Fruit fly (Drosophila melanogaster) whole organism, embryonic: ENCODE measurements around the gene CG2182.

ENCODE experiments used
- Asciz ChIP-seq: fragments of 200-800 bp; sonication (Bioruptor generic); optimal IDR thresholded peaks from 2 replicates; lab custom pipeline; 2017; ENCODE audit warnings: missing biosample characterization, mild to moderate bottlenecking, missing genetic modification characterization, missing genetic modification reagents
- B-H2 ChIP-seq: fragments of 200-800 bp; sonication (Bioruptor generic); optimal IDR thresholded peaks from 2 replicates; lab custom pipeline; 2018; ENCODE audit warnings: missing biosample characterization, mild to moderate bottlenecking, missing genetic modification characterization
- CG10979 ChIP-seq: fragments of 200-800 bp; sonication (Bioruptor generic); optimal IDR thresholded peaks from 2 replicates; lab custom pipeline; 2018; ENCODE audit warnings: missing biosample characterization, mild to moderate bottlenecking, missing genetic modification characterization, moderate library complexity
- CG11093 ChIP-seq: fragments of 200-800 bp; sonication (Bioruptor generic); IDR thresholded peaks from 3 replicates; pipeline ENCODE4 v1.3.6; 2022; ENCODE audit warnings: missing biosample characterization, missing genetic modification characterization
- CG11456 ChIP-seq: fragments of 200-800 bp; sonication (Bioruptor generic); IDR thresholded peaks from 3 replicates; pipeline ENCODE4 v1.3.6; 2022; ENCODE audit warnings: missing biosample characterization, missing genetic modification characterization
- CG12104 ChIP-seq: fragments of 200-800 bp; sonication (Bioruptor generic); optimal IDR thresholded peaks from 3 replicates; lab custom pipeline; 2016; ENCODE audit warnings: missing biosample characterization, missing genetic modification characterization
- CG15011 ChIP-seq: fragments of 200-800 bp; sonication (Bioruptor generic); optimal IDR thresholded peaks from 3 replicates; lab custom pipeline; 2018; ENCODE audit warnings: missing biosample characterization, mild to moderate bottlenecking, missing genetic modification characterization
- CG1529 ChIP-seq: fragments of 200-800 bp; sonication (Bioruptor generic); optimal IDR thresholded peaks from 3 replicates; lab custom pipeline; 2018; ENCODE audit warnings: missing biosample characterization, missing genetic modification characterization
- CG16779 ChIP-seq: fragments of 200-800 bp; sonication (Bioruptor generic); IDR thresholded peaks from 2 replicates; pipeline ENCODE4 v1.3.6; 2022; ENCODE audit warnings: missing biosample characterization, missing genetic modification characterization
- CG17568 ChIP-seq: fragments of 200-800 bp; sonication (Bioruptor generic); optimal IDR thresholded peaks from 2 replicates; lab custom pipeline; 2018; ENCODE audit warnings: missing biosample characterization, mild to moderate bottlenecking, missing genetic modification characterization, moderate library complexity
- CG2116 ChIP-seq: fragments of 200-800 bp; sonication (Bioruptor generic); optimal IDR thresholded peaks from 3 replicates; lab custom pipeline; 2018; ENCODE audit warnings: missing biosample characterization, mild to moderate bottlenecking, missing genetic modification characterization
- CG30020 ChIP-seq: fragments of 200-800 bp; optimal IDR thresholded peaks from 2 replicates; lab custom pipeline; 2019; ENCODE audit warnings: missing biosample characterization, mild to moderate bottlenecking, missing genetic modification characterization, moderate library complexity
- CG32532 ChIP-seq: fragments of 200-800 bp; sonication (Bioruptor generic); IDR thresholded peaks from 2 replicates; pipeline ENCODE4 v1.3.6; 2022; ENCODE audit warnings: missing biosample characterization, missing genetic modification characterization
- CG33213 ChIP-seq: fragments of 200-800 bp; sonication (Bioruptor generic); optimal IDR thresholded peaks from 3 replicates; lab custom pipeline; 2016; ENCODE audit warnings: missing biosample characterization, missing genetic modification characterization
- CG3726 ChIP-seq: fragments of 200-800 bp; sonication (Bioruptor generic); IDR thresholded peaks from 3 replicates; pipeline ENCODE4, ENCODE4 v1.3.6; 2022; ENCODE audit warnings: missing biosample characterization, missing genetic modification characterization
- CG4360 ChIP-seq: fragments of 200-800 bp; sonication (Bioruptor generic); IDR thresholded peaks from 2 replicates; pipeline ENCODE4 v1.3.6; 2022; ENCODE audit warnings: missing biosample characterization, missing genetic modification characterization
- CG6791 ChIP-seq: fragments of 200-800 bp; sonication (Bioruptor generic); IDR thresholded peaks from 3 replicates; pipeline ENCODE4 v1.3.6; 2022; ENCODE audit warnings: missing biosample characterization, missing genetic modification characterization; ENCODE audit not compliant: partially characterized antibody
- CG7786 ChIP-seq: fragments of 200-800 bp; sonication (Bioruptor generic); optimal IDR thresholded peaks from 2 replicates; lab custom pipeline; 2016; ENCODE audit warnings: missing biosample characterization, missing genetic modification characterization
- CG8359 ChIP-seq: fragments of 200-800 bp; sonication (Bioruptor generic); optimal IDR thresholded peaks from 2 replicates; lab custom pipeline; 2017; ENCODE audit warnings: missing biosample characterization, mild to moderate bottlenecking, missing genetic modification characterization, borderline replicate concordance
- CG8478 ChIP-seq: fragments of >200 bp; optimal IDR thresholded peaks from 2 replicates; lab custom pipeline; 2018
- CG8765 ChIP-seq: fragments of 200-800 bp; sonication (Bioruptor generic); IDR thresholded peaks from 2 replicates; pipeline ENCODE4 v1.3.6; 2022; ENCODE audit warnings: missing biosample characterization, missing genetic modification characterization
- Chrac-16 ChIP-seq: fragments of 200-800 bp; sonication (Bioruptor generic); optimal IDR thresholded peaks from 3 replicates; lab custom pipeline; 2016; ENCODE audit warnings: missing biosample characterization, missing genetic modification characterization
- Dfd ChIP-seq, 2 experiments: fragments of >200 bp; optimal IDR thresholded peaks; 2 replicates each; lab custom pipeline; 2017; ENCODE audit warnings: missing biosample characterization in 2 of 2, missing genetic modification characterization in 2 of 2
- Dp ChIP-seq: fragments of 200-800 bp; sonication (Bioruptor generic); optimal IDR thresholded peaks from 2 replicates; lab custom pipeline; 2018; ENCODE audit warnings: missing biosample characterization, mild to moderate bottlenecking, missing genetic modification characterization, moderate library complexity
- Eip74EF ChIP-seq, 2 experiments: fragments of 200-800 bp in 1 of 2; fragments of >200 bp in 1 of 2; sonication (Bioruptor generic) in 1 of 2; optimal IDR thresholded peaks; 2 replicates each; lab custom pipeline; 2017 to 2019; ENCODE audit warnings: missing biosample characterization in 2 of 2, missing genetic modification characterization in 2 of 2, mild to moderate bottlenecking in 1 of 2, moderate library complexity in 1 of 2
- Elba2 ChIP-seq: fragments of 200-800 bp; sonication (Bioruptor generic); optimal IDR thresholded peaks from 3 replicates; lab custom pipeline; 2016; ENCODE audit warnings: missing biosample characterization, missing genetic modification characterization
- Ets65A ChIP-seq: fragments of 200-800 bp; sonication (Bioruptor generic); peaks from one replicate; lab custom pipeline; 2016; ENCODE audit warnings: missing biosample characterization, missing genetic modification characterization
- Fer1 ChIP-seq: fragments of 200-800 bp; sonication (Bioruptor generic); optimal IDR thresholded peaks from 2 replicates; lab custom pipeline; 2017; ENCODE audit warnings: missing biosample characterization, mild to moderate bottlenecking, missing genetic modification characterization
- Gug ChIP-seq: fragments of 200-800 bp; sonication (Bioruptor generic); IDR thresholded peaks from 4 replicates; pipeline ENCODE4 v1.3.6; 2022; ENCODE audit warnings: missing biosample characterization, missing genetic modification characterization
- HLH54F ChIP-seq: fragments of 200-800 bp; sonication (Bioruptor generic); optimal IDR thresholded peaks from 3 replicates; lab custom pipeline; 2016; ENCODE audit warnings: missing biosample characterization, missing genetic modification characterization
- Mad ChIP-seq: fragments of 200-800 bp; sonication (Bioruptor generic); optimal IDR thresholded peaks from 2 replicates; lab custom pipeline; 2016; ENCODE audit warnings: missing biosample characterization, missing genetic modification characterization
- Med ChIP-seq: fragments of 200-800 bp; sonication (Bioruptor generic); peaks from one replicate; lab custom pipeline; 2016; ENCODE audit warnings: missing biosample characterization, missing genetic modification characterization, mild to moderate bottlenecking, inconsistent platforms, moderate library complexity
- NK7.1 ChIP-seq: fragments of 200-800 bp; sonication (Bioruptor generic); optimal IDR thresholded peaks from 3 replicates; lab custom pipeline; 2016; ENCODE audit warnings: missing biosample characterization, missing genetic modification characterization
- Pdp1 ChIP-seq, 2 experiments: fragments of 200-800 bp; sonication (Bioruptor generic); optimal IDR thresholded peaks; 3 replicates each; lab custom pipeline; 2016; ENCODE audit warnings: missing biosample characterization in 2 of 2, missing genetic modification characterization in 2 of 2, mild to moderate bottlenecking in 1 of 2, moderate library complexity in 1 of 2
- Scr ChIP-seq: fragments of 200-800 bp; sonication (Bioruptor generic); IDR thresholded peaks from 2 replicates; pipeline ENCODE4 v1.3.6; 2022; ENCODE audit warnings: missing biosample characterization, missing genetic modification characterization; ENCODE audit not compliant: partially characterized antibody
- Vsx1 ChIP-seq: fragments of 200-800 bp; sonication (Bioruptor generic); optimal IDR thresholded peaks from 2 replicates; lab custom pipeline; 2017; ENCODE audit warnings: missing biosample characterization, mild to moderate bottlenecking, missing genetic modification characterization, missing genetic modification reagents
- chm ChIP-seq: fragments of 200-800 bp; sonication (Bioruptor generic); IDR thresholded peaks from 2 replicates; pipeline ENCODE4 v1.3.6; 2022; ENCODE audit warnings: missing biosample characterization, missing genetic modification characterization
- ci ChIP-seq: fragments of 200-800 bp; sonication (Bioruptor generic); IDR thresholded peaks from 3 replicates; pipeline ENCODE4 v1.3.6; 2022; ENCODE audit warnings: missing biosample characterization, missing genetic modification characterization
- dmrt11E ChIP-seq: fragments of 200-800 bp; sonication (Bioruptor generic); optimal IDR thresholded peaks from 3 replicates; lab custom pipeline; 2018; ENCODE audit warnings: missing biosample characterization, mild to moderate bottlenecking, missing genetic modification characterization, moderate library complexity
- exex ChIP-seq: fragments of 200-800 bp; sonication (Bioruptor generic); optimal IDR thresholded peaks from 4 replicates; lab custom pipeline; 2018; ENCODE audit warnings: missing biosample characterization, mild to moderate bottlenecking, missing genetic modification characterization, moderate library complexity
- gce ChIP-seq: fragments of 200-800 bp; sonication (Bioruptor generic); IDR thresholded peaks from 3 replicates; pipeline ENCODE4 v1.3.6; 2022; ENCODE audit warnings: missing biosample characterization, missing genetic modification characterization
- grau ChIP-seq: fragments of 200-800 bp; optimal IDR thresholded peaks from 3 replicates; lab custom pipeline; 2019; ENCODE audit warnings: missing biosample characterization, mild to moderate bottlenecking, missing genetic modification characterization, moderate library complexity
- inv ChIP-seq: fragments of 200-800 bp; sonication (Bioruptor generic); IDR thresholded peaks from 2 replicates; pipeline ENCODE4 v1.3.6; 2022; ENCODE audit warnings: missing biosample characterization, missing genetic modification characterization; ENCODE audit not compliant: partially characterized antibody
- ken ChIP-seq: fragments of 200-800 bp; sonication (Bioruptor generic); IDR thresholded peaks from 3 replicates; pipeline ENCODE4 v1.3.6; 2022; ENCODE audit warnings: missing biosample characterization, missing genetic modification characterization
- pb ChIP-seq: fragments of 200-800 bp; sonication (Bioruptor generic); optimal IDR thresholded peaks from 3 replicates; lab custom pipeline; 2016; ENCODE audit warnings: missing biosample characterization, missing genetic modification characterization
- sens ChIP-seq: fragments of 200-800 bp; sonication (Bioruptor generic); peaks from one replicate; lab custom pipeline; 2016; ENCODE audit warnings: missing biosample characterization, missing genetic modification characterization
- seq ChIP-seq: fragments of 200-800 bp; sonication (Bioruptor generic); IDR thresholded peaks from 2 replicates; pipeline ENCODE4 v1.3.6; 2022; ENCODE audit warnings: missing biosample characterization, missing genetic modification characterization
- sob ChIP-seq: fragments of 200-800 bp; sonication (Bioruptor generic); IDR thresholded peaks from 2 replicates; pipeline ENCODE4 v1.3.6; 2022; ENCODE audit warnings: missing biosample characterization, missing genetic modification characterization
- stwl ChIP-seq: fragments of 200-800 bp; sonication (Bioruptor generic); optimal IDR thresholded peaks from 3 replicates; lab custom pipeline; 2018; ENCODE audit warnings: missing biosample characterization, mild to moderate bottlenecking, missing genetic modification characterization, moderate library complexity
- sug ChIP-seq: fragments of 200-800 bp; optimal IDR thresholded peaks from 2 replicates; lab custom pipeline; 2019; ENCODE audit warnings: missing biosample characterization, mild to moderate bottlenecking, missing genetic modification characterization, moderate library complexity
- tgo ChIP-seq: fragments of 200-800 bp; sonication (Bioruptor generic); IDR thresholded peaks from 3 replicates; pipeline ENCODE4 v1.3.6; 2022; ENCODE audit warnings: missing biosample characterization, missing genetic modification characterization

Gene CG2182

DNA sequence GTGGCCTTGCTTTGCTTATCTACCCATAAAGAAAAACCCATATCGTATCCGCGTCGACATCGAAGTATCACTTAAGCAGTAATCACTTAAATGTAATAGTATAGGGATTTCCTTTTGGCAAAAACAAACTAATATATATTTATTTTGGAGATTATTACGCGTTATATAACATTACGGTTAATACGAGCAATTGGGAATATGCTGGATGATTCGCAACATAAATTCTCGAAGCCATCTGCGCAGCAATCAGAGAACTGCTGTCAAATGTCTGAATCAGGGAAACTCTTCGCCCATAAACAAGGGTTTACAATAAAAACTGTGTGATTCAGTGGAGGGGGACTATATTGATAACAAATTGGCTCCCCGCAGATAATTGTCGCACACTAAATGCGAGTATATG, 49.1 kb downstream of the CG2182 start:
- TF ChIP-seq Ets65A (no peak), CG15011 (no peak), exex (tag; lab: Kevin White, UChicago) (peak; percentile 55), chm (GFP tag; lab: Robert Waterston, UW) (no peak), sug (tag; lab: Kevin White, UChicago) (peak; percentile 88), Chrac-16 (GFP tag; lab: Kevin White, UChicago) (no peak), sens (GFP tag; lab: Kevin White, UChicago) (peak; percentile 9), CG2116 (GFP tag; lab: Kevin White, UChicago) (no peak), pb (GFP tag; lab: Kevin White, UChicago) (no peak), Asciz (GFP tag; lab: Kevin White, UChicago) (no peak), CG8359 (no peak), stwl (no peak), Scr (GFP tag; lab: Robert Waterston, UW) (no peak), CG7786 (GFP tag; lab: Kevin White, UChicago) (no peak), Pdp1 (GFP tag; optimal IDR thresholded peaks at IDR 0.05; lab: Kevin White, UChicago) (peak in 1 of 2 experiments; percentile 91), CG32532 (no peak)

DNA sequence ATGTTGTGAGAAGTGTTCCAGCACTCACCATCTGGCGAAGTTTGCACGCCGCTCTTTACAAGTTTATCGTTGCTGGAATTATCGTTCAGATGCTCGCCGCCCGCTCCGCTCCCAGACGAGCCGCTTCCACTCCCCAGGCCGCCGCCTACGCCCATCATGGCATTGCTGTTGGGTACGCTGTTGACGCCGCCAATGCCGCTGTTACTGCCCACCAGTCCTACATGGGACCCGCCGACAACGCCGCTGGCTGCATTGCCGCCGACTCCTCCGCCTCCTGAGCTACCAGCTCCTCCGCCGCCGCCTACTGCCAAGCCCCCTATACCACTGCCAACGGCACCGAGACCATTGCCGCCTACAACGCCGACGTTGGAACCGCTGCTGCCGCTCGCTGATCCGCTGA, 51.3 kb downstream of the CG2182 start:
- TF ChIP-seq CG11093 (GFP tag; lab: Robert Waterston, UW) (0 out of 3 replicates have a peak, but pooled peaks have one; percentile 40), seq (GFP tag; lab: Robert Waterston, UW) (no peak), Ets65A (no peak), CG8478 (lab: Kevin White, UChicago) (peak; percentile 59), CG1529 (GFP tag; lab: Kevin White, UChicago) (no peak), CG30020 (tag; lab: Kevin White, UChicago) (no peak), tgo (GFP tag; lab: Robert Waterston, UW) (no peak), CG16779 (0 out of 2 replicates have a peak, but pooled peaks have one; percentile 18), Mad (GFP tag; lab: Kevin White, UChicago) (no peak), CG6791 (GFP tag; lab: Robert Waterston, UW) (no peak), inv (GFP tag; lab: Robert Waterston, UW) (0 out of 2 replicates have a peak, but pooled peaks have one; percentile 12), Dfd (GFP tag; optimal IDR thresholded peaks at IDR 0.05; lab: Kevin White, UChicago) (peak in 1 of 2 experiments; percentile 73), CG11456 (0 out of 3 replicates have a peak, but pooled peaks have one; percentile 32), CG10979 (tag; lab: Kevin White, UChicago) (no peak), CG3726 (GFP tag; lab: Robert Waterston, UW) (no peak), NK7.1 (no peak), HLH54F (GFP tag; lab: Kevin White, UChicago) (no peak), ci (GFP tag; lab: Robert Waterston, UW) (0 out of 3 replicates have a peak, but pooled peaks have one; percentile 25), CG12104 (GFP tag; lab: Kevin White, UChicago) (no peak), sob (GFP tag; lab: Robert Waterston, UW) (no peak), Gug (GFP tag; lab: Robert Waterston, UW) (no peak), CG4360 (GFP tag; lab: Robert Waterston, UW) (no peak), B-H2 (GFP tag; lab: Kevin White, UChicago) (no peak), Elba2 (GFP tag; lab: Kevin White, UChicago) (no peak), sens (GFP tag; lab: Kevin White, UChicago) (no peak), Fer1 (GFP tag; lab: Kevin White, UChicago) (no peak), dmrt11E (tag; lab: Kevin White, UChicago) (no peak), gce (GFP tag; lab: Robert Waterston, UW) (no peak), Eip74EF (GFP tag; optimal IDR thresholded peaks at IDR 0.05; lab: Kevin White, UChicago) (no peak), grau (no peak), CG8765 (GFP tag; lab: Robert Waterston, UW) (no peak), Dp (no peak), Vsx1 (GFP tag; lab: Kevin White, UChicago) (no peak), ken (no peak), CG17568 (GFP tag; lab: Kevin White, UChicago) (no peak), CG33213 (GFP tag; lab: Kevin White, UChicago) (no peak), Med (GFP tag; lab: Kevin White, UChicago) (peak; percentile 52)
